Worm (Caenorhabditis elegans) whole organism, early embryonic: ENCODE data around the gene C45H4.14.

Source experiments
- ets-7 ChIP-seq: sonication (generic microtip); optimal IDR thresholded peaks from 2 replicates; lab custom pipeline; 2016; ENCODE audit warnings: missing genotype, missing genetic modification characterization, missing compliant biosample characterization
- hmg-4 ChIP-seq: fragments of 200-800 bp; sonication (Bioruptor generic); optimal IDR thresholded peaks from 2 replicates; lab custom pipeline; 2018; ENCODE audit warnings: mild to moderate bottlenecking, missing genetic modification characterization, missing compliant biosample characterization
- scrt-1 ChIP-seq: fragments of 200-800 bp; sonication (Bioruptor generic); IDR thresholded peaks from 2 replicates; pipeline ENCODE4 v1.3.6; 2022; ENCODE audit warnings: missing genetic modification characterization, missing compliant biosample characterization
- tra-4 ChIP-seq: sonication (generic microtip); optimal IDR thresholded peaks from 2 replicates; lab custom pipeline; 2017; ENCODE audit warnings: missing genetic modification characterization, missing compliant biosample characterization

DNA sequence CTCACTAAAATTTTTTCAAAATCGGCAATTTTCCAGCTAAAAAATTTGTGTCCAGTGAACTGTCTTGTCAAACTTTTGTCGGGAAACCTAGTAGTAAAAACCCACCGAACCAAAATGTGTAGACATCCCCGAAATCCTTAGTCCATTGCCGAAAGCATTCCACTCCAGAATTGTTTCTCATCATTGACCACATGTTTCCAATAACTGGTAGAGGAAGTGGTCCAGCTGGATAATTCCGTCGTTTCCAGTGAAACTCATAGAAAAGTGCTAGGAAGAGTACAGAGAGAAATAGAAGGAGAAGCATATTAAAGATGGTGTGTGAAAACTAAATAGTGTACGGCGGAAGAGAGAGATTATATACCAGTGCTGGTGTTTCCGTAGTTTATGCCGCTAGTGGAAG lies 44.8 kb upstream of the C45H4.14 start, which contains the start of gene cyp-33C12:
- TF ChIP-seq scrt-1 (GFP tag; lab: Robert Waterston, UW) (no peak), ets-7 (tag; lab: Kevin White, UChicago) (no peak), hmg-4 (GFP tag; lab: Kevin White, UChicago) (no peak), tra-4 (tag; lab: Kevin White, UChicago) (no peak)
